Fruit fly (Drosophila melanogaster): ENCODE data around the gene xmas.
A peak's percentile ranks its signal among the peaks of the same experiment; 100 is the strongest.

The xmas gene

dm6 chrX:17181264-17182198, 22.4 kb upstream of the xmas start (continued):
- TF ChIP-seq CG1621 (tag; optimal IDR thresholded peaks at IDR 0.05): no peak
- peak; percentile 13 for TF ChIP-seq CG8319 (GFP tag; optimal IDR thresholded peaks at IDR 0.05)
- TF ChIP-seq Blimp-1 (GFP tag; optimal IDR thresholded peaks at IDR 0.05): peak; percentile 46
- peak; percentile 58 for TF ChIP-seq CG8632 (GFP tag; optimal IDR thresholded peaks at IDR 0.05)
- TF ChIP-seq Ets21C (GFP tag; optimal IDR thresholded peaks at IDR 0.05): no peak
- no peak for TF ChIP-seq fd59A (GFP tag; optimal IDR thresholded peaks at IDR 0.05)
- TF ChIP-seq vri (GFP tag; optimal IDR thresholded peaks at IDR 0.05): peak; percentile 37
- TF ChIP-seq CG6854 (GFP tag; optimal IDR thresholded peaks at IDR 0.05): no peak
- no peak for TF ChIP-seq CG6808 (GFP tag; optimal IDR thresholded peaks at IDR 0.05)

- TF ChIP-seq esn (GFP tag; optimal IDR thresholded peaks at IDR 0.05): no peak
- TF ChIP-seq fd59A (GFP tag; optimal IDR thresholded peaks at IDR 0.05): no peak
- TF ChIP-seq fkh (GFP tag; optimal IDR thresholded peaks at IDR 0.05): no peak
- TF ChIP-seq Eip93F (GFP tag; optimal IDR thresholded peaks at IDR 0.05): no peak
- no peak for TF ChIP-seq CG15336 (GFP tag; IDR thresholded peaks at IDR 0.05)
- TF ChIP-seq CG9139 (GFP tag; optimal IDR thresholded peaks at IDR 0.05): no peak
- no peak for TF ChIP-seq CG10631 (GFP tag; optimal IDR thresholded peaks at IDR 0.05)
- no peak for TF ChIP-seq Lpt (GFP tag; optimal IDR thresholded peaks at IDR 0.05)
- no peak for TF ChIP-seq net (GFP tag; optimal IDR thresholded peaks at IDR 0.05)
- no peak for TF ChIP-seq Blimp-1 (GFP tag; optimal IDR thresholded peaks at IDR 0.05)
Observed at dm6 chrX:17180523-17180922, 21.4 kb upstream of the xmas start.

DNA sequence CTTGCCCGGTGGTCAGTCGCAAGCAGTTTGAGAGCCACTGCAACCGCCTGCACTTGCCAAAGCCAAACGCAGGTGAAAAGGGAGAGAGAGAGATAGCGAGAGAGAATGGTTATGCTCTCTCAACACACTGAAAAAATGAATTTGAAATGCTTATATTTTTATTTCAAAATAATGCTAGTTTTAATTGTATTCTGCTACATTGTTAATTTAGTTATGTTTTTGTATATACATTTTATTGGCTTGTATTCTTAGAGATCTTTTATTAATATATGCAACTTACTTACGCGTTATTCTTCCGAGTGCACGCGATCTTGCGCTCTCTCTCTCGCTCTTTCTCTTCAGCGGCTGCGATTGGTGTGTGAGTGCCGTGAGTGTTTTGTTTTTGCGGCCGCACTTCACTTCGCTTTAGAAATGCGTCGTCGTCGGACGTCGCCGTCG, 19.4 kb upstream of the xmas start:
- TF ChIP-seq Gug (GFP tag; IDR thresholded peaks at IDR 0.05) (peak; percentile 99), CG10631 (GFP tag; optimal IDR thresholded peaks at IDR 0.05) (peak; percentile 88), Blimp-1 (GFP tag; optimal IDR thresholded peaks at IDR 0.05) (peak; percentile 92), CG4318 (GFP tag; optimal IDR thresholded peaks at IDR 0.05) (peak; percentile 38), Lpt (GFP tag; optimal IDR thresholded peaks at IDR 0.05) (no peak), Ets96B (tag; optimal IDR thresholded peaks at IDR 0.05) (peak; percentile 97), salr (GFP tag; optimal IDR thresholded peaks at IDR 0.05) (peak; percentile 89 to 93), CG6276 (GFP tag; optimal IDR thresholded peaks at IDR 0.05) (peak; percentile 97), CG16779 (tag; optimal IDR thresholded peaks at IDR 0.05) (peak; percentile 95), lz (GFP tag; optimal IDR thresholded peaks at IDR 0.05) (peak; percentile 90), topi (GFP tag; optimal IDR thresholded peaks at IDR 0.05) (peak; percentile 99), net (GFP tag; optimal IDR thresholded peaks at IDR 0.05) (peak; percentile 87), CG6808 (GFP tag; optimal IDR thresholded peaks at IDR 0.05) (peak; percentile 96), CG7368 (GFP tag; optimal IDR thresholded peaks at IDR 0.05) (peak; percentile 98), svp (GFP tag) (peak; percentile 100), Sox102F (GFP tag; optimal IDR thresholded peaks at IDR 0.05) (no peak), Eip93F (GFP tag; optimal IDR thresholded peaks at IDR 0.05) (peak; percentile 96), pdm3 (GFP tag; optimal IDR thresholded peaks at IDR 0.05) (peak; percentile 27), spab (GFP tag; optimal IDR thresholded peaks at IDR 0.05) (peak; percentile 95), achi (GFP tag; optimal IDR thresholded peaks at IDR 0.05) (peak; percentile 29), OdsH (GFP tag; optimal IDR thresholded peaks at IDR 0.05) (peak; percentile 34), CG3032 (tag; optimal IDR thresholded peaks at IDR 0.05) (peak; percentile 98), ss (GFP tag; optimal IDR thresholded peaks at IDR 0.05) (peak; percentile 98), Eip78C (GFP tag) (peak; percentile 100), esn (GFP tag; optimal IDR thresholded peaks at IDR 0.05) (peak; percentile 13), Smox (GFP tag; optimal IDR thresholded peaks at IDR 0.05) (no peak), Hr4 (GFP tag; optimal IDR thresholded peaks at IDR 0.05) (peak; percentile 97), CG8319 (GFP tag; optimal IDR thresholded peaks at IDR 0.05) (peak; percentile 97), CG1621 (tag; optimal IDR thresholded peaks at IDR 0.05) (peak; percentile 84), CG9139 (GFP tag; optimal IDR thresholded peaks at IDR 0.05) (peak; percentile 95), CG6163 (GFP tag; IDR thresholded peaks at IDR 0.05) (peak; percentile 99), Sox14 (GFP tag; optimal IDR thresholded peaks at IDR 0.05) (peak; percentile 37), CG15336 (GFP tag; IDR thresholded peaks at IDR 0.05) (peak; percentile 100), cyc (GFP tag; optimal IDR thresholded peaks at IDR 0.05) (peak; percentile 98), CG8119 (GFP tag; IDR thresholded peaks at IDR 0.05) (0 out of 3 replicates have a peak, but pooled peaks have one; percentile 15), Hr39 (GFP tag; optimal IDR thresholded peaks at IDR 0.05) (no peak), Sox15 (GFP tag; optimal IDR thresholded peaks at IDR 0.05) (peak; percentile 84), CG34406 (GFP tag; optimal IDR thresholded peaks at IDR 0.05) (peak; percentile 85)

All from whole organism, prepupa.